Worm (Caenorhabditis elegans) whole organism, L2 larva: Measurements from ENCODE around the gene cest-10.

Experiments used
- Y55F3AM.14 ChIP-seq: fragments of 200-800 bp; sonication (Bioruptor generic); optimal IDR thresholded peaks from 2 replicates; lab custom pipeline; 2018; ENCODE audit warnings: mild to moderate bottlenecking, missing genetic modification characterization, missing compliant biosample characterization
- ama-1 ChIP-seq: fragments of 150-350 bp; optimal IDR thresholded peaks from 2 replicates; lab custom pipeline; 2018; ENCODE audit warnings: inconsistent platforms
- ceh-16 ChIP-seq: fragments of 150-350 bp; optimal IDR thresholded peaks from 2 replicates; lab custom pipeline; 2014; ENCODE audit warnings: missing biosample characterization, missing genetic modification characterization
- ceh-82 ChIP-seq: fragments of 150-350 bp; optimal IDR thresholded peaks from 2 replicates; lab custom pipeline; 2014; ENCODE audit warnings: missing biosample characterization, missing genetic modification characterization
- egl-27 ChIP-seq: sonication (generic microtip); optimal IDR thresholded peaks from 3 replicates; lab custom pipeline; 2017; ENCODE audit warnings: missing biosample characterization, missing genetic modification reagents, missing genetic modification characterization
- lin-11 ChIP-seq: fragments of 150-350 bp; sonication (generic microtip); optimal IDR thresholded peaks from 2 replicates; lab custom pipeline; 2014; ENCODE audit warnings: missing biosample characterization, missing genetic modification characterization, inconsistent platforms, mixed read lengths
- lin-13 ChIP-seq: fragments of 150-350 bp; optimal IDR thresholded peaks from 2 replicates; lab custom pipeline; 2014; ENCODE audit warnings: missing biosample characterization, missing genetic modification reagents, missing genetic modification characterization
- nhr-11 ChIP-seq: fragments of 150-350 bp; optimal IDR thresholded peaks from 2 replicates; lab custom pipeline; 2014; ENCODE audit warnings: missing biosample characterization, missing genetic modification characterization
- nhr-23 ChIP-seq: fragments of 150-350 bp; optimal IDR thresholded peaks from 2 replicates; lab custom pipeline; 2014; ENCODE audit warnings: missing biosample characterization, missing genetic modification reagents, missing genetic modification characterization
- nhr-25 ChIP-seq: fragments of 150-350 bp; sonication (generic microtip); optimal IDR thresholded peaks from 3 replicates; lab custom pipeline; 2014; ENCODE audit warnings: missing biosample characterization, missing genetic modification characterization
- skn-1 ChIP-seq: sonication (generic microtip); optimal IDR thresholded peaks from 2 replicates; lab custom pipeline; 2017; ENCODE audit warnings: missing biosample characterization, missing genetic modification characterization
- unc-55 ChIP-seq: fragments of 150-350 bp; sonication (generic microtip); optimal IDR thresholded peaks from 3 replicates; lab custom pipeline; 2014; ENCODE audit warnings: missing biosample characterization, missing genetic modification reagents, missing genetic modification characterization
- unc-62 ChIP-seq: fragments of 150-350 bp; optimal IDR thresholded peaks from 2 replicates; lab custom pipeline; 2014; ENCODE audit warnings: missing biosample characterization, missing genetic modification reagents, missing genetic modification characterization
- zag-1 ChIP-seq: fragments of 150-350 bp; optimal IDR thresholded peaks from 2 replicates; lab custom pipeline; 2014; ENCODE audit warnings: missing biosample characterization, missing genetic modification characterization

DNA sequence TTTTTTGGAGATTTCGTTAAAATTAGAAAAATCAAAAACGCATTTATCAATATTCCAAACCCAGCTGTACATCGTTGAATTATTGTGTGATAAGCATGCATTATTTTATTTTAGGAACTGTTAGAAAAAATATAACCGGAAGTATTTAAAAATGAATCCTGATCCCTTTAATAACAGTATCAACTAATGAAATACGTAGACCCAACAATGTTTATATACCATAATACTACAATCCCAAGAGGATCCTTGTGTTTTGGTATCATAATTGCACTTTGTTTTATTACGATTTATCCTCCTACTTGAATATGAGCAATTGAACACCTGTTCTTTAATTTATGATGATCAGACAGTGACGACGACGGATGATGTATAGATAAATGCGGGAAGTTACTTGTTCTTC is 6.4 kb downstream of the cest-10 start, which contains the start of gene str-249:
- TF ChIP-seq nhr-11 (tag; lab: Kevin White, UChicago) (no peak), lin-13 (no peak), unc-62 (GFP tag; lab: Kevin White, UChicago) (no peak), unc-55 (no peak), skn-1 (tag; lab: Kevin White, UChicago) (no peak), ama-1 (lab: Kevin White, UChicago) (no peak), Y55F3AM.14 (GFP tag; lab: Kevin White, UChicago) (no peak), zag-1 (tag; lab: Kevin White, UChicago) (no peak), nhr-25 (tag; lab: Kevin White, UChicago) (no peak), egl-27 (tag; lab: Kevin White, UChicago) (no peak), ceh-82 (tag; lab: Kevin White, UChicago) (no peak), nhr-23 (tag; lab: Kevin White, UChicago) (no peak), ceh-16 (no peak), lin-11 (tag; lab: Kevin White, UChicago) (no peak)
